Fruit fly (Drosophila melanogaster) whole organism, larva: ENCODE data around the gene CG13693.

Source experiments
- noc ChIP-seq: fragments of 200-800 bp; sonication (Bioruptor generic); optimal IDR thresholded peaks from 3 replicates; lab custom pipeline; 2019; ENCODE audit warnings: missing biosample characterization, mild to moderate bottlenecking, missing genetic modification characterization, moderate library complexity

Gene CG13693

dm6 chr2L:232187-232586 is at the start of gene CG13693:
CG13693 (plus strand) TSS chr2L:232487.
- TF ChIP-seq noc (tag; lab: Kevin White, UChicago), result no peak

- no peak for TF ChIP-seq noc (tag; lab: Kevin White, UChicago)
These were observed 36.6 kb upstream of the CG13693 start for dm6 chr2L:195668-196067.

- no peak for TF ChIP-seq noc (tag; lab: Kevin White, UChicago)
These were observed 28.7 kb upstream of the CG13693 start, which contains the start of gene mRpL10 for dm6 chr2L:203529-204127. mRpL10 (plus strand) TSS chr2L:203779.

- no peak for TF ChIP-seq noc (tag; lab: Kevin White, UChicago)
These were observed 27.7 kb upstream of the CG13693 start for dm6 chr2L:204557-204956.

DNA sequence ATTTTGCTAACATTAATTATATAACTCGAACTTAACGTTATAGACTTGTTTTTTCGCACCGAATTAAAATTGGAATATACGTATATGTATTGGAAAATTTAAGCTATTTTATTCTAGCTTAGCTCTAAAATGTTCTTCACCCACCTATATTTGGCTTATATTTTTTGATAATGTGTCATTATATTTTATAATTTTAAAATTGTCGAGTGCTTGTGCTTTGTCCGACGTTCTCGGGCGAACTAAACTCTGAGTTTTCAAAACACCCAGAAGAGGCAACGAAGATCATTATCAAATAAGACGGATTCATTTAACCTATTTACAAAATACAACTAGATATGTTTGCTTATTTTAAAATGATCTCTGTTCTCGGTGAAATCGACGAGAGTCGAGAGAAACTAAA is 25.7 kb upstream of the CG13693 start:
- no peak for TF ChIP-seq noc (tag; lab: Kevin White, UChicago)

dm6 chr2L:207129-207813 is 25.0 kb upstream of the CG13693 start, which contains the start of the genes Tbc1d15-17 and CG11617:
Tbc1d15-17 (plus strand) TSS chr2L:207179.
CG11617 (minus strand) TSS chr2L:207297.
- no peak for TF ChIP-seq noc (tag; lab: Kevin White, UChicago)

DNA sequence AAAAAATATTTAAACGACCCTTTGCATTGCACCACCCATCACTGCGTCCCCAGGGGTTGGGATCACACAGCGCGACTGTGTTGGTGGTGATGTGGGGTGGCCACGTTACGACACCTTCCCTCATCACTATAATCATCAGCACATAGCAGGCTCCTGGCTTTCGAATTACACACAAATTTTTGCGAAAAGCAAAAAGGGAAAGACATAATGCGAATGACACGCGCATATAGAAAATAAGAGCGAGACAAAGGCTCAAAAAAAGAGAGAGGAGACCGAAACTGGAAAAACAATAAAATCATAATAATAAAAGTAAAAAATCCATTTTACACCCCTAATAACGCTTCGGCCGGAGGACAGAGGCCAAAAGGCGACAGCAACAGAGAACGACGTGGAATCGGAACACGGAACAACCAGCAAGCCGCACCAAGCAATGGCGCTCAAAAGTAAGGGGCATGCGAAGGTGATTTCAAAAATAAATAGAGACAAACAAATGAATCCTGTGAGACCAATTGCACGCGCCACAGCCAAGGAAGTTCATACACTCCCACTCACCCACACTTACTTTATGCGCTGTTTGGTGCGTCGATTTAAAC is 12.8 kb upstream of the CG13693 start:
- TF ChIP-seq noc (tag; lab: Kevin White, UChicago), result no peak

- no peak for TF ChIP-seq noc (tag; lab: Kevin White, UChicago)
These were observed 11.8 kb upstream of the CG13693 start for dm6 chr2L:220509-220908.

DNA sequence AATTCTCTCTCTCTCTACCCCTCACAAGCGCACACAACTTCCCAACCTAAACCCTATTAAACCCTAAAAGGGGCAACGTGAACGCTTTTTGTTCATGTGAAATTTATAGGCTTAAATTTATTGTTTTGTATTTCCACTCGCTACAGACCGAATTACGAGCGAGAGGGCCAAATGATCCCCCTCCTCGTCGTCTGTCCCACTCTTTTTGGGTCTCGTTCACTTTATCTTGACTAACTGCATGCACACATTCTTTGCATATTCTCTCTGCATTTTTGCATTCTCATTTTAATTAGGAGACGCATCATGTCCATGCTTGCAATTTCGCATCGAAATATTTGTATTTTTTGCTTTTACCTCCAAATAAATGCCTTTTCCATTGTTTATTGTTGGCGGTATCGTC is 11.1 kb upstream of the CG13693 start:
- TF ChIP-seq noc (tag; lab: Kevin White, UChicago), result no peak

DNA sequence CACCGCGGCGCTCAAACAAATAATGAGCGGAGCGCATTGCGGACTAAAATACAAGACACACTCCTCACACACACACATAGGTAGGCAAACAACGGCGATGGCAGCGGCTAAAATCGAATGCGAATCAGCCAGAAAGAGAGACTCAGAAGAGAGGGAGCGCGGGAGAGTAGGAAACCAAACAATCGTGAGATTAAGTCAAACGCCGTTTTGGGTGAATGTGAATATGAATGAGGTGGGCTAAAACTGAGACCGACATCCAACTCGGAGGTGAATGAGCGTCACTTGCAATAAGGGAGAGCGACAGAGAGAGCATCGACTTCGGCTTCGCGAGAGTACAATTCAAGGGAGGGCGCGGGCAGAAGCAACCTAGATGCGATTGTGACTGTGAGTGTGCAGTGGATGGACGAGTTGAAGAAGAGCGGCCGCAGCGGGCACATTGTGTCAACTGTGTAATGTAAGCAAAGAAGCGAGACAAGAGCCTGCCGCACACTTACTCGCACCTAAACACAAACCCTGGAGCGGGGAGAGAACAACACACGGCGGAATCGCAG is 10.3 kb upstream of the CG13693 start:
- TF ChIP-seq noc (tag; lab: Kevin White, UChicago), result no peak

- TF ChIP-seq noc (tag; lab: Kevin White, UChicago), result no peak
These were observed 9.4 kb upstream of the CG13693 start for dm6 chr2L:222867-223266.

DNA sequence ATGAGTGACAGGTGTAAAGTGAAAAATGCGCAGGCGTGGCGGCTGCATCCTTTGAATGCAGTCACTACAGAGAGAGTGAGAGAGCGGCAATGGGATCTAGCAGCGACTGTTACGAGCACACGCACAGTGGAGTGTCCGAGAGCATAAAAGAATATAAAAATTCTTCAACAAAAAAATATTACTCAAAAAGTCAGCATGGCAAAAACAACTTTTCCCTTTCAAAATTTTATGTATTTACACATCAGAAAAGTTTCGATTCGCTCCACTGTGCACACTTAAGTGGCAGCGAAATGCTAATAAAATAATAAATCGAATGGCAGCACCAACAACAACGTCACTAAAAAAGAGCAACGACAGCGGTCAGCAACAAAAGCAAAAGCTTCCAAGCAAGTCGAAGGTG is 8.9 kb upstream of the CG13693 start:
- peak; percentile 38 for TF ChIP-seq noc (tag; lab: Kevin White, UChicago)

DNA sequence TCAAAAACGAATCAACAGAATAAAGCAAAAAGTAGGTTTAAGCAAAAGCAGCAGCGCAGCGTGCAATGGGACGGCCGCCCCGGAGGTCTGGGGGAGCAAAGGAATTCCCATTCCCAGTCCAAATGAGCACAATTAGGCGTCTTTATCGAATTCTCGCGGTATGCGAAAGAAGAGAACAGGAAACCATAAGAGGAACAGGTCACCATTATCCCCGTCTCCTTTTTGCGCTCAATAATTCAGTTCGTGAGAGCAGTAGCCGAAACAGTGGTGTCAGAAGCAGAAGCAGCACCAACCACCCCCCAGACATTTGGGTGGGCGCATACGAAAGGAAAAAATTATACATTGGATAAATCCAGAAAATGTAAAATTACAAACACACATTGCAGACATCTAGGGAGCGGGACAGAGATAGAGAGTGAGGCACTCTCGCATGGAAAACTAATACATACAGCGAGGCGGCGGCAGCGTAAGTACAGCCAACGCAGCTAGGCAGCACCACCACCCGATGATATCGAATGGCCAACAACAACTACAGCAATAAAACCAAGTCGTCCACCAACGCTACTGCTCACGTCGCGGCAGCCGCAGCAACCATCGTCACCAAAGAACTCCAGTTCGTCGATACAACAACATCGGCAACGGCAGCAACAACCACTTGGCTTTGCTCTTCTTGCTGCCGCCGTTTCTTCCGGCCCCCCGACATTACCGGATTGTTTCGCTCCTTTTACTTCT is 8.3 kb upstream of the CG13693 start:
- TF ChIP-seq noc (tag; lab: Kevin White, UChicago), result no peak

dm6 chr2L:224599-225385 is 7.5 kb upstream of the CG13693 start:
- no peak for TF ChIP-seq noc (tag; lab: Kevin White, UChicago)

dm6 chr2L:225386-225682 is 7.0 kb upstream of the CG13693 start:
- no peak for TF ChIP-seq noc (tag; lab: Kevin White, UChicago)
